Fruit fly (Drosophila melanogaster): ENCODE data around the gene mRpL22.

mRpL22 gene

dm6 chrX:16746824-16747223 lies 36.9 kb upstream of the mRpL22 start (continued):
- TF ChIP-seq Atf3 (GFP tag; optimal IDR thresholded peaks at IDR 0.05) = no peak
- TF ChIP-seq CG12219 (GFP tag; optimal IDR thresholded peaks at IDR 0.05) = peak; percentile 8
- peak; percentile 13 for TF ChIP-seq CG1529 (GFP tag; optimal IDR thresholded peaks at IDR 0.05)
- peak; percentile 8 for TF ChIP-seq stwl (tag; optimal IDR thresholded peaks at IDR 0.05)
- no peak for TF ChIP-seq grau (tag; optimal IDR thresholded peaks at IDR 0.05)
- no peak for TF ChIP-seq ems (GFP tag; optimal IDR thresholded peaks at IDR 0.05)
- TF ChIP-seq Dfd (GFP tag; optimal IDR thresholded peaks at IDR 0.05) = no peak
- no peak for TF ChIP-seq gsb (GFP tag; IDR thresholded peaks at IDR 0.05)
- TF ChIP-seq br (optimal IDR thresholded peaks at IDR 0.05) = no peak
- no peak for TF ChIP-seq salm (tag; optimal IDR thresholded peaks at IDR 0.05)
- TF ChIP-seq Ets65A (GFP tag) = peak; percentile 3
- no peak for TF ChIP-seq kay (GFP tag; optimal IDR thresholded peaks at IDR 0.05)
- peak; percentile 27 for TF ChIP-seq CG10979 (tag; optimal IDR thresholded peaks at IDR 0.05)
- TF ChIP-seq CG7745 (tag; optimal IDR thresholded peaks at IDR 0.05) = no peak
- TF ChIP-seq CG4424 (GFP tag; optimal IDR thresholded peaks at IDR 0.05) = peak; percentile 34
- TF ChIP-seq hkb (optimal IDR thresholded peaks at IDR 0.05) = no peak
- 0 out of 2 replicates have a peak, but pooled peaks have one; percentile 25 for TF ChIP-seq hkb (GFP tag; IDR thresholded peaks at IDR 0.05)
- no peak for TF ChIP-seq CG7963 (GFP tag; IDR thresholded peaks at IDR 0.05; ENCODE audit: partially characterized antibody)
- no peak for TF ChIP-seq dan (GFP tag; IDR thresholded peaks at IDR 0.05)
- TF ChIP-seq ATbp (GFP tag; optimal IDR thresholded peaks at IDR 0.05) = peak; percentile 0
- no peak for TF ChIP-seq cato (GFP tag; optimal IDR thresholded peaks at IDR 0.05; ENCODE audit: borderline replicate concordance)
- TF ChIP-seq sna (GFP tag; IDR thresholded peaks at IDR 0.05; ENCODE audit: partially characterized antibody) = no peak
- TF ChIP-seq CG6683 (GFP tag; optimal IDR thresholded peaks at IDR 0.05) = no peak
- TF ChIP-seq CTCF (GFP tag; optimal IDR thresholded peaks at IDR 0.05) = peak; percentile 90
- no peak for TF ChIP-seq sim (GFP tag; IDR thresholded peaks at IDR 0.05)
- TF ChIP-seq trem (tag; optimal IDR thresholded peaks at IDR 0.05) = peak; percentile 69
- TF ChIP-seq CG34224 (GFP tag; IDR thresholded peaks at IDR 0.05; ENCODE audit: partially characterized antibody) = no peak
- no peak for TF ChIP-seq ash1 (GFP tag; optimal IDR thresholded peaks at IDR 0.05)
- no peak for TF ChIP-seq Dek (tag; optimal IDR thresholded peaks at IDR 0.05)
- TF ChIP-seq crp (GFP tag; optimal IDR thresholded peaks at IDR 0.05) = no peak
- peak; percentile 71 for TF ChIP-seq CG8290 (GFP tag; optimal IDR thresholded peaks at IDR 0.05)
- TF ChIP-seq CG8290 (tag; optimal IDR thresholded peaks at IDR 0.05) = no peak
- no peak for TF ChIP-seq ap (GFP tag; IDR thresholded peaks at IDR 0.05)
- no peak for TF ChIP-seq stc (GFP tag; IDR thresholded peaks at IDR 0.05)
- TF ChIP-seq Mes4 (GFP tag; optimal IDR thresholded peaks at IDR 0.05) = no peak
- no peak for TF ChIP-seq Xbp1 (GFP tag; optimal IDR thresholded peaks at IDR 0.05)
- no peak for TF ChIP-seq CG8924 (tag; optimal IDR thresholded peaks at IDR 0.05)
- no peak for TF ChIP-seq CG17829 (tag; optimal IDR thresholded peaks at IDR 0.05)
- TF ChIP-seq ci (GFP tag; IDR thresholded peaks at IDR 0.05) = peak; percentile 64; the same call in 1 of the 3 replicates
- no peak for TF ChIP-seq CG11504 (tag; optimal IDR thresholded peaks at IDR 0.05)
- TF ChIP-seq Fer2 (tag; optimal IDR thresholded peaks at IDR 0.05) = no peak
- TF ChIP-seq crol (GFP tag; IDR thresholded peaks at IDR 0.05) = no peak
- no peak for TF ChIP-seq HHEX (GFP tag; optimal IDR thresholded peaks at IDR 0.05)
- TF ChIP-seq CG12104 (GFP tag; optimal IDR thresholded peaks at IDR 0.05) = no peak
- no peak for TF ChIP-seq dm (GFP tag; optimal IDR thresholded peaks at IDR 0.05)
- no peak for TF ChIP-seq CG15514 (GFP tag; optimal IDR thresholded peaks at IDR 0.05)
- TF ChIP-seq ab (GFP tag; optimal IDR thresholded peaks at IDR 0.05) = no peak
- TF ChIP-seq CG6689 (GFP tag; IDR thresholded peaks at IDR 0.05) = no peak
- no peak for TF ChIP-seq CG2120 (GFP tag; optimal IDR thresholded peaks at IDR 0.05)
- TF ChIP-seq CG11456 (GFP tag; IDR thresholded peaks at IDR 0.05) = no peak
- no peak for TF ChIP-seq CG12299 (tag; optimal IDR thresholded peaks at IDR 0.05)
- TF ChIP-seq CG3163 (GFP tag; optimal IDR thresholded peaks at IDR 0.05) = no peak
- no peak for TF ChIP-seq cwo (GFP tag; optimal IDR thresholded peaks at IDR 0.05)

All from whole organism, embryonic.